Fruit fly (Drosophila melanogaster) whole organism, embryonic: ENCODE measurements around the gene Pka-C3.

Experiments used
- Ada2b ChIP-seq: fragments of 200-800 bp; sonication (Bioruptor generic); IDR thresholded peaks from 2 replicates; pipeline ENCODE4 v1.3.6; 2022; ENCODE audit warnings: missing biosample characterization, missing genetic modification characterization
- Asciz ChIP-seq: fragments of 200-800 bp; sonication (Bioruptor generic); optimal IDR thresholded peaks from 2 replicates; lab custom pipeline; 2017; ENCODE audit warnings: missing biosample characterization, mild to moderate bottlenecking, missing genetic modification characterization, missing genetic modification reagents
- Bteb2 ChIP-seq: fragments of 200-800 bp; sonication (Bioruptor generic); optimal IDR thresholded peaks from 2 replicates; lab custom pipeline; 2016; ENCODE audit warnings: missing biosample characterization, missing genetic modification characterization
- CG10274 ChIP-seq: fragments of 200-800 bp; sonication (Bioruptor generic); optimal IDR thresholded peaks from 3 replicates; lab custom pipeline; 2017; ENCODE audit warnings: missing biosample characterization, mild to moderate bottlenecking, missing genetic modification characterization
- CG10321 ChIP-seq: fragments of 200-800 bp; sonication (Bioruptor generic); IDR thresholded peaks from 2 replicates; pipeline ENCODE4 v1.3.6; 2022; ENCODE audit warnings: missing biosample characterization, missing genetic modification characterization
- CG10654 ChIP-seq: fragments of 200-800 bp; sonication (Bioruptor generic); optimal IDR thresholded peaks from 2 replicates; lab custom pipeline; 2016; ENCODE audit warnings: missing biosample characterization, missing genetic modification characterization
- CG11456 ChIP-seq: fragments of 200-800 bp; sonication (Bioruptor generic); IDR thresholded peaks from 3 replicates; pipeline ENCODE4 v1.3.6; 2022; ENCODE audit warnings: missing biosample characterization, missing genetic modification characterization
- CG13296 ChIP-seq: fragments of 200-800 bp; sonication (Bioruptor generic); optimal IDR thresholded peaks from 3 replicates; lab custom pipeline; 2018; ENCODE audit warnings: missing biosample characterization, mild to moderate bottlenecking, missing genetic modification characterization
- CG13624 ChIP-seq: fragments of 200-800 bp; sonication (Bioruptor generic); optimal IDR thresholded peaks from 2 replicates; lab custom pipeline; 2016; ENCODE audit warnings: missing biosample characterization, missing genetic modification characterization
- CG14050 ChIP-seq: fragments of 200-800 bp; sonication (Bioruptor generic); IDR thresholded peaks from 3 replicates; pipeline ENCODE4 v1.3.6; 2022; ENCODE audit warnings: missing biosample characterization, missing genetic modification characterization
- CG15479 ChIP-seq: fragments of 200-800 bp; sonication (Bioruptor generic); optimal IDR thresholded peaks from 3 replicates; lab custom pipeline; 2019; ENCODE audit warnings: missing biosample characterization, mild to moderate bottlenecking, missing genetic modification characterization, moderate library complexity
- CG1603 ChIP-seq: fragments of 200-800 bp; sonication (Bioruptor generic); optimal IDR thresholded peaks from 2 replicates; lab custom pipeline; 2019; ENCODE audit warnings: missing biosample characterization, mild to moderate bottlenecking, missing genetic modification characterization, moderate library complexity
- CG18262 ChIP-seq: fragments of 200-800 bp; optimal IDR thresholded peaks from 3 replicates; lab custom pipeline; 2019; ENCODE audit warnings: missing biosample characterization, mild to moderate bottlenecking, missing genetic modification characterization, moderate library complexity
- CG30020 ChIP-seq: fragments of 200-800 bp; optimal IDR thresholded peaks from 2 replicates; lab custom pipeline; 2019; ENCODE audit warnings: missing biosample characterization, mild to moderate bottlenecking, missing genetic modification characterization, moderate library complexity
- CG32532 ChIP-seq: fragments of 200-800 bp; sonication (Bioruptor generic); IDR thresholded peaks from 2 replicates; pipeline ENCODE4 v1.3.6; 2022; ENCODE audit warnings: missing biosample characterization, missing genetic modification characterization
- CG42726 ChIP-seq: fragments of 200-800 bp; sonication (Bioruptor generic); IDR thresholded peaks from 2 replicates; pipeline ENCODE4 v1.3.6; 2022; ENCODE audit warnings: missing biosample characterization, missing genetic modification characterization; ENCODE audit not compliant: partially characterized antibody
- CG4617 ChIP-seq: fragments of 200-800 bp; sonication (Bioruptor generic); optimal IDR thresholded peaks from 3 replicates; lab custom pipeline; 2016; ENCODE audit warnings: missing biosample characterization, missing genetic modification characterization, borderline replicate concordance
- CG4820 ChIP-seq: fragments of 200-800 bp; sonication (Bioruptor generic); optimal IDR thresholded peaks from 3 replicates; lab custom pipeline; 2016; ENCODE audit warnings: missing biosample characterization, missing genetic modification characterization
- CG7928 ChIP-seq: fragments of 200-800 bp; sonication (Bioruptor generic); optimal IDR thresholded peaks from 2 replicates; lab custom pipeline; 2017; ENCODE audit warnings: missing biosample characterization, mild to moderate bottlenecking, missing genetic modification characterization
- CrebB ChIP-seq: fragments of 200-800 bp; sonication (Bioruptor generic); optimal IDR thresholded peaks from 3 replicates; lab custom pipeline; 2018; ENCODE audit warnings: missing biosample characterization, mild to moderate bottlenecking, missing genetic modification characterization
- Dbx ChIP-seq: fragments of 200-800 bp; sonication (Bioruptor generic); IDR thresholded peaks from 3 replicates; pipeline ENCODE4 v1.3.6; 2022; ENCODE audit warnings: missing biosample characterization, missing genetic modification characterization
- Drgx ChIP-seq: fragments of 200-800 bp; sonication (Bioruptor generic); IDR thresholded peaks from 2 replicates; pipeline ENCODE4 v1.3.6; 2022; ENCODE audit warnings: missing biosample characterization, missing genetic modification characterization
- Ets97D ChIP-seq: fragments of 200-800 bp; sonication (Bioruptor generic); optimal IDR thresholded peaks from 3 replicates; lab custom pipeline; 2016; ENCODE audit warnings: missing biosample characterization, missing genetic modification characterization
- Fer3 ChIP-seq: fragments of 200-800 bp; sonication (Bioruptor generic); optimal IDR thresholded peaks from 2 replicates; lab custom pipeline; 2018; ENCODE audit warnings: missing biosample characterization, mild to moderate bottlenecking, missing genetic modification characterization, moderate library complexity
- NC2β ChIP-seq: fragments of 200-800 bp; sonication (Bioruptor generic); optimal IDR thresholded peaks from 2 replicates; lab custom pipeline; 2016; ENCODE audit warnings: missing biosample characterization, missing genetic modification characterization
- Optix ChIP-seq: fragments of 200-800 bp; sonication (Bioruptor generic); IDR thresholded peaks from 3 replicates; pipeline ENCODE4 v1.3.6; 2022; ENCODE audit warnings: missing biosample characterization, missing genetic modification characterization
- Sin3A ChIP-seq: fragments of >200 bp; optimal IDR thresholded peaks from 2 replicates; lab custom pipeline; 2018
- Vsx1 ChIP-seq: fragments of 200-800 bp; sonication (Bioruptor generic); optimal IDR thresholded peaks from 2 replicates; lab custom pipeline; 2017; ENCODE audit warnings: missing biosample characterization, mild to moderate bottlenecking, missing genetic modification characterization, missing genetic modification reagents
- ac ChIP-seq: fragments of 200-800 bp; sonication (Bioruptor generic); optimal IDR thresholded peaks from 3 replicates; lab custom pipeline; 2017; ENCODE audit warnings: missing biosample characterization, mild to moderate bottlenecking, missing genetic modification characterization
- amos ChIP-seq: fragments of 200-800 bp; sonication (Bioruptor generic); IDR thresholded peaks from 2 replicates; pipeline ENCODE4 v1.3.6; 2022; ENCODE audit warnings: missing biosample characterization, missing genetic modification characterization; ENCODE audit not compliant: partially characterized antibody
- az2 ChIP-seq: fragments of 200-800 bp; sonication (Bioruptor generic); optimal IDR thresholded peaks from 3 replicates; lab custom pipeline; 2016; ENCODE audit warnings: missing biosample characterization, missing genetic modification characterization
- bab2 ChIP-seq: fragments of 200-800 bp; sonication (Bioruptor generic); optimal IDR thresholded peaks from 2 replicates; lab custom pipeline; 2016; ENCODE audit warnings: missing biosample characterization, missing genetic modification characterization
- corto ChIP-seq: fragments of 200-800 bp; sonication (Bioruptor generic); optimal IDR thresholded peaks from 2 replicates; lab custom pipeline; 2016; ENCODE audit warnings: missing biosample characterization, mild to moderate bottlenecking, missing genetic modification characterization, moderate library complexity
- fd3F ChIP-seq: fragments of 200-800 bp; sonication (Bioruptor generic); optimal IDR thresholded peaks from 2 replicates; lab custom pipeline; 2018; ENCODE audit warnings: missing biosample characterization, mild to moderate bottlenecking, missing genetic modification characterization, moderate library complexity
- grau ChIP-seq: fragments of 200-800 bp; optimal IDR thresholded peaks from 3 replicates; lab custom pipeline; 2019; ENCODE audit warnings: missing biosample characterization, mild to moderate bottlenecking, missing genetic modification characterization, moderate library complexity
- her ChIP-seq: fragments of 200-800 bp; sonication (Bioruptor generic); optimal IDR thresholded peaks from 2 replicates; lab custom pipeline; 2016; ENCODE audit warnings: missing biosample characterization, missing genetic modification characterization
- jigr1 ChIP-seq: fragments of 200-800 bp; sonication (Bioruptor generic); IDR thresholded peaks from 3 replicates; pipeline ENCODE4 v1.3.6; 2022; ENCODE audit warnings: missing biosample characterization, missing genetic modification characterization
- kah ChIP-seq: fragments of 200-800 bp; sonication (Bioruptor generic); optimal IDR thresholded peaks from 2 replicates; lab custom pipeline; 2018; ENCODE audit warnings: missing biosample characterization, mild to moderate bottlenecking, missing genetic modification characterization
- lab ChIP-seq: fragments of 200-800 bp; sonication (Bioruptor generic); optimal IDR thresholded peaks from 3 replicates; lab custom pipeline; 2017; ENCODE audit warnings: missing biosample characterization, missing genetic modification characterization, mild to moderate bottlenecking, moderate library complexity, missing genetic modification reagents
- lbe ChIP-seq: fragments of 200-800 bp; sonication (Bioruptor generic); optimal IDR thresholded peaks from 2 replicates; lab custom pipeline; 2016; ENCODE audit warnings: missing biosample characterization, mild to moderate bottlenecking, missing genetic modification characterization
- lov ChIP-seq, 2 experiments: fragments of 200-800 bp in 1 of 2; fragments of >200 bp in 1 of 2; sonication (Bioruptor generic) in 1 of 2; IDR thresholded peaks in 1 of 2; optimal IDR thresholded peaks in 1 of 2; 2 replicates in 1 of 2; 3 replicates in 1 of 2; pipeline versions ENCODE4 v1.3.6 to Lab custom; 2017 to 2022; ENCODE audit warnings: missing biosample characterization in 1 of 2, missing genetic modification characterization in 1 of 2
- onecut ChIP-seq: fragments of 200-800 bp; sonication (Bioruptor generic); IDR thresholded peaks from 2 replicates; pipeline ENCODE4 v1.3.6; 2022; ENCODE audit warnings: missing biosample characterization, missing genetic modification characterization
- pan ChIP-seq, 4 experiments: fragments of >200 bp in 3 of 4; fragments of 200-800 bp in 1 of 4; sonication (Bioruptor generic) in 1 of 4; optimal IDR thresholded peaks in 3 of 4; IDR thresholded peaks in 1 of 4; 2 replicates each; pipeline versions ENCODE4 v1.3.6 to Lab custom; 2017 to 2022; ENCODE audit warnings: missing biosample characterization in 2 of 4, missing genetic modification characterization in 2 of 4, mixed read lengths in 1 of 4
- psq ChIP-seq: fragments of 200-800 bp; sonication (Bioruptor generic); optimal IDR thresholded peaks from 2 replicates; lab custom pipeline; 2017; ENCODE audit warnings: missing biosample characterization, missing genetic modification characterization
- slp2 ChIP-seq: fragments of 200-800 bp; sonication (Bioruptor generic); optimal IDR thresholded peaks from 2 replicates; lab custom pipeline; 2016; ENCODE audit warnings: missing biosample characterization, missing genetic modification characterization
- trh ChIP-seq: fragments of 200-800 bp; sonication (Bioruptor generic); optimal IDR thresholded peaks from 2 replicates; lab custom pipeline; 2016; ENCODE audit warnings: missing biosample characterization, missing genetic modification characterization
- tup ChIP-seq: fragments of 200-800 bp; sonication (Bioruptor generic); optimal IDR thresholded peaks from 2 replicates; lab custom pipeline; 2016; ENCODE audit warnings: missing biosample characterization, mild to moderate bottlenecking, missing genetic modification characterization, moderate library complexity
- unpg ChIP-seq: fragments of 200-800 bp; sonication (Bioruptor generic); optimal IDR thresholded peaks from 3 replicates; lab custom pipeline; 2018; ENCODE audit warnings: missing biosample characterization, mild to moderate bottlenecking, missing genetic modification characterization, moderate library complexity

Gene Pka-C3

DNA sequence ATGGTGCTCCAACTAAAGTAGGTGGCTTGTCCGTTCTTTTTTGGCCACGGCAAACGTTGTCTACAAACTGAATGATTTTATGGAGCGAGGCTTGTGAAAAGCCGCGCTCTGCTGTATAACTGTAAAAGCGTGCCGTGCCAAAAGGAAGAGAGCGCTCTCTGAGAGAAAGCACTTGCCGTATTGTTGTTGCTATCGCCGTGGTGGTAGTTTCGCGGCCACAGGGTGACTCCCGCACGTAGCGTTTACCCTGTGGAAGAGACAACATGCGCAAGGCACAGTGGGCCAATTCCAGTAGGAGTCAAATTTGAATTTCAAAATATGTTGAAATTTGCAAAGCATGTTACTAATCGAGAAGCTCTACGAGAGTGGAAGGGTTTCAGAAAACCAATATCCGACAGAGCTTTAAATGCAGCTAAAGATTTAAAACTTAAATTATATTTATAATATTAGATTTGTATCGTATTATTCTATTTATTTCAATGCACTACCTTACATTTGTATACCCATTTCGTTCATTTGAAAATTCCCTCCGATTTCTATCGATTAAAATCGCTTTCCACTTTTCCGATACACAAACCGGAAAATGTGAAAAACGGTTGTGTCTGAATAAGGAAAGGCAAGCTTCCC lies 29.7 kb downstream of the Pka-C3 start, which contains the start of gene sff (continued):
- TF ChIP-seq pan (optimal IDR thresholded peaks at IDR 0.05; lab: Kevin White, UChicago) (no peak), pan (GFP tag; optimal IDR thresholded peaks at IDR 0.05 in 1 of 2, IDR thresholded peaks at IDR 0.05 in 1 of 2) (peak in 1 of 2 experiments; percentile 87), tup (peak; percentile 19), trh (GFP tag; lab: Kevin White, UChicago) (peak; percentile 43), Optix (peak; percentile 91), her (GFP tag; lab: Kevin White, UChicago) (peak; percentile 56), CrebB (tag; lab: Kevin White, UChicago) (peak; percentile 62), CG4820 (GFP tag; lab: Kevin White, UChicago) (peak; percentile 79), psq (GFP tag; lab: Kevin White, UChicago) (peak; percentile 67), corto (GFP tag; lab: Kevin White, UChicago) (no peak), Bteb2 (peak; percentile 55), Dbx (GFP tag; lab: Robert Waterston, UW) (peak; percentile 87), fd3F (GFP tag; lab: Kevin White, UChicago) (peak; percentile 65), lbe (no peak), Vsx1 (GFP tag; lab: Kevin White, UChicago) (peak; percentile 68), CG7928 (peak; percentile 49), Fer3 (peak; percentile 84), CG13296 (peak; percentile 85), ac (peak; percentile 67), slp2 (GFP tag; lab: Kevin White, UChicago) (peak; percentile 63), bab2 (GFP tag; lab: Kevin White, UChicago) (peak; percentile 66), CG32532 (GFP tag; lab: Robert Waterston, UW) (peak; percentile 86), CG14050 (GFP tag; lab: Robert Waterston, UW) (peak; percentile 84), CG15479 (peak; percentile 58), CG42726 (GFP tag; lab: Robert Waterston, UW) (no peak), jigr1 (GFP tag; lab: Robert Waterston, UW) (peak; percentile 76; the same call in 2 of the 3 replicates), kah (GFP tag; lab: Kevin White, UChicago) (peak; percentile 78), CG30020 (tag; lab: Kevin White, UChicago) (peak; percentile 75), CG4617 (GFP tag; lab: Kevin White, UChicago) (peak; percentile 68), CG1603 (tag; lab: Kevin White, UChicago) (peak; percentile 73), Asciz (peak; percentile 84), CG10321 (GFP tag; lab: Robert Waterston, UW) (peak; percentile 38; the same call in 1 of the 2 replicates), onecut (GFP tag; lab: Robert Waterston, UW) (peak; percentile 84), Ada2b (GFP tag; lab: Robert Waterston, UW) (peak; percentile 81), CG10274 (GFP tag; lab: Kevin White, UChicago) (peak; percentile 60), CG18262 (tag; lab: Kevin White, UChicago) (peak; percentile 93), Sin3A (lab: Kevin White, UChicago) (no peak), lov (optimal IDR thresholded peaks at IDR 0.05; lab: Kevin White, UChicago) (no peak), lov (GFP tag; IDR thresholded peaks at IDR 0.05; lab: Robert Waterston, UW) (peak; percentile 51; the same call in 1 of the 3 replicates), grau (tag; lab: Kevin White, UChicago) (peak; percentile 88), lab (GFP tag; lab: Kevin White, UChicago) (peak; percentile 92), CG11456 (peak; percentile 80), unpg (GFP tag; lab: Kevin White, UChicago) (peak; percentile 88), amos (GFP tag; lab: Robert Waterston, UW) (no peak; the same call in 1 of the 2 replicates), CG10654 (GFP tag; lab: Kevin White, UChicago) (peak; percentile 82), Drgx (GFP tag; lab: Robert Waterston, UW) (peak; percentile 70), Ets97D (peak; percentile 95), CG13624 (GFP tag; lab: Kevin White, UChicago) (peak; percentile 61), NC2β (GFP tag; lab: Kevin White, UChicago) (peak; percentile 64), az2 (peak; percentile 91)
